Worm (Caenorhabditis elegans) whole organism, L1 larva: ENCODE results near the gene F54E12.2.

Source experiments
- Y116A8C.19 ChIP-seq: sonication (generic microtip); optimal IDR thresholded peaks from 2 replicates; lab custom pipeline; 2016; ENCODE audit warnings: missing compliant biosample characterization, missing genetic modification characterization, borderline replicate concordance
- ceh-88 ChIP-seq: fragments of 200-800 bp; sonication (Bioruptor generic); IDR thresholded peaks from 2 replicates; pipeline ENCODE4 v1.3.6; 2022; ENCODE audit warnings: missing genetic modification characterization, missing compliant biosample characterization
- elt-3 ChIP-seq, 6 experiments: fragments of 150-350 bp in 1 of 6; sonication (generic microtip); optimal IDR thresholded peaks; 2 replicates each; lab custom pipeline; 2017 to 2018; ENCODE audit warnings: missing biosample characterization in 6 of 6, missing genetic modification characterization in 6 of 6, inconsistent platforms in 1 of 6
- nhr-11 ChIP-seq: fragments of 150-350 bp; optimal IDR thresholded peaks from 2 replicates; lab custom pipeline; 2014; ENCODE audit warnings: missing biosample characterization, missing genetic modification characterization
- nhr-76 ChIP-seq: sonication (generic microtip); optimal IDR thresholded peaks from 2 replicates; lab custom pipeline; 2017; ENCODE audit warnings: missing biosample characterization, missing genetic modification characterization
- rnt-1 ChIP-seq: sonication (generic microtip); optimal IDR thresholded peaks from 2 replicates; lab custom pipeline; 2016; ENCODE audit warnings: mild to moderate bottlenecking, missing genetic modification characterization, moderate library complexity, missing compliant biosample characterization
- snpc-4 ChIP-seq: fragments of 150-350 bp; optimal IDR thresholded peaks from 2 replicates; lab custom pipeline; 2014; ENCODE audit warnings: missing biosample characterization, missing genetic modification characterization
- zag-1 ChIP-seq: fragments of 150-350 bp; optimal IDR thresholded peaks from 2 replicates; lab custom pipeline; 2014; ENCODE audit warnings: missing biosample characterization, missing genetic modification characterization
- ztf-4 ChIP-seq: fragments of 150-350 bp; optimal IDR thresholded peaks from 2 replicates; lab custom pipeline; 2014; ENCODE audit warnings: missing biosample characterization, missing genetic modification characterization

ce11 chrIV:11347275-11347674, 10.3 kb upstream of the F54E12.2 start:
- no peak for TF ChIP-seq elt-3 (tag; optimal IDR thresholded peaks at IDR 0.05; lab: Kevin White, UChicago)
- no peak for TF ChIP-seq Y116A8C.19
- TF ChIP-seq snpc-4: no peak
- no peak for TF ChIP-seq nhr-11 (tag; lab: Kevin White, UChicago)
- TF ChIP-seq ztf-4 (tag; lab: Kevin White, UChicago): no peak
- no peak for TF ChIP-seq rnt-1 (tag; lab: Kevin White, UChicago)
- TF ChIP-seq ceh-88 (GFP tag; lab: Robert Waterston, UW): no peak
- TF ChIP-seq nhr-76 (tag; lab: Kevin White, UChicago): no peak
- no peak for TF ChIP-seq zag-1 (tag; lab: Kevin White, UChicago)
